Worm (Caenorhabditis elegans): ENCODE data around the gene cks-1.

ce11 chrIV:8478516-8478915 lies 35.2 kb upstream of the cks-1 start:
- no peak for TF ChIP-seq blmp-1 (tag; optimal IDR thresholded peaks at IDR 0.05)
- TF ChIP-seq unc-62 (GFP tag; optimal IDR thresholded peaks at IDR 0.05): no peak
- no peak for TF ChIP-seq nhr-28 (tag; optimal IDR thresholded peaks at IDR 0.05)
- TF ChIP-seq mep-1 (tag; optimal IDR thresholded peaks at IDR 0.05): no peak
- TF ChIP-seq drap-1 (GFP tag; optimal IDR thresholded peaks at IDR 0.05): no peak
- TF ChIP-seq elt-3 (tag; optimal IDR thresholded peaks at IDR 0.05): no peak
